Worm (Caenorhabditis elegans) whole organism, mixed stage, embryonic: Measurements from ENCODE around the gene hhat-1.

ENCODE experiments used
- ces-1 ChIP-seq: fragments of 150-350 bp; optimal IDR thresholded peaks from 2 replicates; lab custom pipeline; 2014; ENCODE audit warnings: missing biosample characterization, missing genetic modification reagents, missing genetic modification characterization
- ham-2 ChIP-seq: fragments of 200-800 bp; sonication (Bioruptor generic); optimal IDR thresholded peaks from 2 replicates; lab custom pipeline; 2018; ENCODE audit warnings: mild to moderate bottlenecking, missing genetic modification characterization, missing compliant biosample characterization
- nhr-28 ChIP-seq: fragments of 150-350 bp; optimal IDR thresholded peaks from 2 replicates; lab custom pipeline; 2014; ENCODE audit warnings: missing biosample characterization, missing genetic modification characterization

DNA sequence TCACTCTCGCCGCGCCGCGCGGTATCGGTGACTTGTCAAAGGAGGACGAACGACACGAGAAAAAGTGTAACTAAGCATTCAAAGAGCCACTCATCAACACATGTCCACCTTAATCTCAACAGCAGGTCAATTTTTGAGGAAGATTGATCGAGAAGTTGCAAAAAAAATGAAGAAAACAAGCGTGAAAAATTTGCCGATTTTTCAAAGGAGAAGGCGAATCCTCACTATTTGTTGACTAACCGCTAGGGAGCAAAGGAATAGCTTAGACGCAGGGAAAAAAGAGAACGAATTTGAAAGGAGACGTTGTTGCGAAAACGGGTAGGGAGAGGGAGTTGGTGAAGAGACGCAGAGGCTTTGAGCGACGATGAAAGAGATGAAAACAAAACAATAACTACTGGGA, 33.0 kb upstream of the hhat-1 start:
- TF ChIP-seq ham-2 (GFP tag; lab: Kevin White, UChicago): peak; percentile 30
- TF ChIP-seq nhr-28 (tag; lab: Kevin White, UChicago): no peak
- peak; percentile 50 for TF ChIP-seq ces-1 (GFP tag; lab: Kevin White, UChicago)
